Fruit fly (Drosophila melanogaster): Measurements from ENCODE around the gene CG6638.

Gene CG6638

DNA sequence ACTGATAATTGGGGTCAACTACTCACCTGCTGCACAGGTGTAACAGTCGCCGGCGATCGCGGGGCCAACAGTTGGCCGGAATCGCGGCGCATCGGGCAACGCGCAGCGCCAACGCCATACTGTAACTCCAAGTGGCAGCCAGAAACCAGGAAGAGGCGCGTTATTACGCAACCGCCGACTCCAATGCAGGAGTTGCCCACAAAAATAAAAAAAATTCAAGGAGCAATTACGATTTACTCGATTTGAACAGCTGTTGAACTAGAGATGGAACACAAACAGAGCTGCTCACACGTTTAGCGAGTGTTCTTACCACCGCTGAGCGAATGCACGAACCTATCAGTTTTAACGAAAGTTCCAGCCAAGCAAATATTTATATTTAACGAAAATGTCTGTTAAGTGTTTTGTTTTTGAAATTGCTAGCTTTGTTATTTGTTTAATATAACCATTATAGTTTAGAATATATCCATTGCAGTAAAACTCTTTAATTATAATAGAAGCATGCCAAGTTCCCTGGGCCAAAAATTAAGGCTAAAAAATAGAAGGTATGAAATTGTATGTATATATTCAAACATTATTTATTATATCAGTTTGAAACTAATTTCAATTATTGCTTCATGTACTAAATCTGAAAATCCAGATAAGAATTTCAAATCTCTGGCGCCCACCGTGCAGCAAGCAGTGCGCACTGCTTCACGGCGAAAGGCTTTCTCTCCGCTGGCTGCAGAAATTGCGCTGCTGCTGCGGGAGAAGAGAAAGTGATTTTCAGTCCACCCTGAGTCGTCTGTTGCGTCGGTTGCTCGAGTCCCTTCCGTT is 28.2 kb upstream of the CG6638 start, which contains the start of the genes CG5989 and CG6282 (continued):
- TF ChIP-seq nau (GFP tag; optimal IDR thresholded peaks at IDR 0.05): no peak
- TF ChIP-seq Ada2b (GFP tag; IDR thresholded peaks at IDR 0.05): peak; percentile 17; the same call in 1 of the 2 replicates
- no peak for TF ChIP-seq Doc2 (GFP tag; IDR thresholded peaks at IDR 0.05)
- TF ChIP-seq Awh (GFP tag; IDR thresholded peaks at IDR 0.05): no peak
- no peak for TF ChIP-seq CG9876 (GFP tag; optimal IDR thresholded peaks at IDR 0.05)
- no peak for TF ChIP-seq CG4730 (GFP tag; IDR thresholded peaks at IDR 0.05)
- TF ChIP-seq nom (GFP tag; optimal IDR thresholded peaks at IDR 0.05): no peak
- peak; percentile 82 for TF ChIP-seq sd (tag; optimal IDR thresholded peaks at IDR 0.05)
- TF ChIP-seq Tbp (GFP tag; optimal IDR thresholded peaks at IDR 0.05): no peak
- no peak for TF ChIP-seq nerfin-2 (GFP tag; IDR thresholded peaks at IDR 0.05; ENCODE audit: partially characterized antibody)
- TF ChIP-seq CG17829 (tag; optimal IDR thresholded peaks at IDR 0.05): peak; percentile 31
- TF ChIP-seq CG12769 (tag; optimal IDR thresholded peaks at IDR 0.05): peak; percentile 14
- TF ChIP-seq Antp (GFP tag; optimal IDR thresholded peaks at IDR 0.05): no peak
- peak; percentile 57 for TF ChIP-seq CG16813 (GFP tag; IDR thresholded peaks at IDR 0.05; ENCODE audit: partially characterized antibody)
- TF ChIP-seq Bgb (GFP tag; IDR thresholded peaks at IDR 0.05; ENCODE audit: partially characterized antibody): peak; percentile 60
- TF ChIP-seq MTF-1 (GFP tag; optimal IDR thresholded peaks at IDR 0.05; ENCODE audit: borderline replicate concordance): no peak
- no peak for TF ChIP-seq crc (GFP tag; optimal IDR thresholded peaks at IDR 0.05)
- no peak for TF ChIP-seq Bteb2 (GFP tag; optimal IDR thresholded peaks at IDR 0.05)
- TF ChIP-seq Taf1 (GFP tag; IDR thresholded peaks at IDR 0.05): no peak
- TF ChIP-seq CG8359 (GFP tag; optimal IDR thresholded peaks at IDR 0.05; ENCODE audit: borderline replicate concordance): no peak
- TF ChIP-seq fd3F (GFP tag; optimal IDR thresholded peaks at IDR 0.05): peak; percentile 19
- TF ChIP-seq Oli (tag; optimal IDR thresholded peaks at IDR 0.05): peak; percentile 20
- TF ChIP-seq Hey (tag; optimal IDR thresholded peaks at IDR 0.05): no peak
- 0 out of 2 replicates have a peak, but pooled peaks have one; percentile 39 for TF ChIP-seq Adf1 (GFP tag; IDR thresholded peaks at IDR 0.05)
- peak; percentile 96 for TF ChIP-seq CG4707 (GFP tag; optimal IDR thresholded peaks at IDR 0.05)
- no peak for TF ChIP-seq CG10654 (GFP tag; optimal IDR thresholded peaks at IDR 0.05)
- TF ChIP-seq Elba2 (GFP tag; optimal IDR thresholded peaks at IDR 0.05): no peak
- TF ChIP-seq unc-4 (GFP tag; IDR thresholded peaks at IDR 0.05; ENCODE audit: partially characterized antibody): peak; percentile 61
- 0 out of 2 replicates have a peak, but pooled peaks have one; percentile 12 for TF ChIP-seq Ptx1 (GFP tag; IDR thresholded peaks at IDR 0.05)
- peak; percentile 52 for TF ChIP-seq CG2875 (GFP tag; optimal IDR thresholded peaks at IDR 0.05)
- peak; percentile 8 for TF ChIP-seq Six4 (GFP tag; optimal IDR thresholded peaks at IDR 0.05)
- TF ChIP-seq HmgD (GFP tag; optimal IDR thresholded peaks at IDR 0.05): no peak
- TF ChIP-seq CG4424 (GFP tag; optimal IDR thresholded peaks at IDR 0.05): no peak
- TF ChIP-seq Eip74EF (GFP tag; optimal IDR thresholded peaks at IDR 0.05): no peak
- TF ChIP-seq vvl (GFP tag; IDR thresholded peaks at IDR 0.05): no peak; the same call in 1 of the 2 replicates
- no peak for TF ChIP-seq CG10543 (GFP tag; optimal IDR thresholded peaks at IDR 0.05)
- no peak for TF ChIP-seq Bdp1 (GFP tag; optimal IDR thresholded peaks at IDR 0.05)
- TF ChIP-seq Fer2 (tag; optimal IDR thresholded peaks at IDR 0.05): no peak
- TF ChIP-seq prd (optimal IDR thresholded peaks at IDR 0.05): no peak
- 0 out of 3 replicates have a peak, but pooled peaks have one; percentile 35 for TF ChIP-seq prd (GFP tag; IDR thresholded peaks at IDR 0.05)
- no peak for TF ChIP-seq CG5245 (GFP tag; optimal IDR thresholded peaks at IDR 0.05)
- TF ChIP-seq ara (GFP tag; IDR thresholded peaks at IDR 0.05): no peak
- no peak for TF ChIP-seq dmrt99B (tag; optimal IDR thresholded peaks at IDR 0.05)
- TF ChIP-seq CG3838 (GFP tag; optimal IDR thresholded peaks at IDR 0.05): no peak
- no peak for TF ChIP-seq CG6689 (GFP tag; IDR thresholded peaks at IDR 0.05)
- TF ChIP-seq her (GFP tag; optimal IDR thresholded peaks at IDR 0.05): no peak
- TF ChIP-seq CG14860 (GFP tag; IDR thresholded peaks at IDR 0.05; ENCODE audit: partially characterized antibody): no peak
- TF ChIP-seq CG33213 (GFP tag; optimal IDR thresholded peaks at IDR 0.05): peak; percentile 21
- TF ChIP-seq Med (GFP tag): peak; percentile 77
